Worm (Caenorhabditis elegans) whole organism, L1 larva: ENCODE measurements around the gene snpn-1.

Experiments
- C16A3.4 ChIP-seq: fragments of 150-350 bp; optimal IDR thresholded peaks from 2 replicates; lab custom pipeline; 2014; ENCODE audit warnings: missing biosample characterization, missing genetic modification characterization
- C34B4.2 ChIP-seq: sonication (generic microtip); optimal IDR thresholded peaks from 2 replicates; lab custom pipeline; 2017; ENCODE audit warnings: mild to moderate bottlenecking, missing genetic modification characterization, missing compliant biosample characterization
- F16B12.6 ChIP-seq: fragments of 150-350 bp; optimal IDR thresholded peaks from 2 replicates; lab custom pipeline; 2014; ENCODE audit warnings: missing biosample characterization, missing genetic modification characterization
- aly-2 ChIP-seq: fragments of 150-350 bp; optimal IDR thresholded peaks from 2 replicates; lab custom pipeline; 2014; ENCODE audit warnings: missing biosample characterization, missing genetic modification characterization
- ceh-82 ChIP-seq, 3 experiments: fragments of 150-350 bp in 1 of 3; sonication (generic microtip) in 2 of 3; optimal IDR thresholded peaks; 2 replicates each; lab custom pipeline; 2014 to 2017; ENCODE audit warnings: missing biosample characterization in 3 of 3, missing genetic modification characterization in 3 of 3
- ceh-90 ChIP-seq: sonication (generic microtip); optimal IDR thresholded peaks from 2 replicates; lab custom pipeline; 2016; ENCODE audit warnings: missing genetic modification characterization, missing compliant biosample characterization
- dpl-1 ChIP-seq, 3 experiments: fragments of 150-350 bp in 2 of 3; sonication (generic microtip) in 1 of 3; optimal IDR thresholded peaks; 2 replicates each; lab custom pipeline; 2014 to 2017; ENCODE audit warnings: missing biosample characterization in 3 of 3, missing genetic modification characterization in 3 of 3, missing genetic modification reagents in 3 of 3
- efl-1 ChIP-seq, 4 experiments: fragments of 150-350 bp; optimal IDR thresholded peaks in 3 of 4; peaks in 1 of 4; 1 replicate in 1 of 4; 2 replicates in 3 of 4; lab custom pipeline; 2014; ENCODE audit warnings: missing biosample characterization in 2 of 4, missing genetic modification characterization in 2 of 4, missing genetic modification reagents in 2 of 4
- efl-3 ChIP-seq: fragments of 200-800 bp; sonication (Bioruptor generic); optimal IDR thresholded peaks from 2 replicates; lab custom pipeline; 2018; ENCODE audit warnings: mild to moderate bottlenecking, missing genetic modification characterization, missing compliant biosample characterization
- elt-2 ChIP-seq: sonication (generic microtip); optimal IDR thresholded peaks from 2 replicates; lab custom pipeline; 2016; ENCODE audit warnings: missing genetic modification characterization, mild to moderate bottlenecking, inconsistent platforms, missing compliant biosample characterization, missing genetic modification reagents
- elt-3 ChIP-seq, 6 experiments: fragments of 150-350 bp in 1 of 6; sonication (generic microtip); optimal IDR thresholded peaks; 2 replicates each; lab custom pipeline; 2017 to 2018; ENCODE audit warnings: missing biosample characterization in 6 of 6, missing genetic modification characterization in 6 of 6, inconsistent platforms in 1 of 6
- fkh-10 ChIP-seq: sonication (generic microtip); optimal IDR thresholded peaks from 2 replicates; lab custom pipeline; 2017; ENCODE audit warnings: missing biosample characterization, missing genetic modification reagents, missing genetic modification characterization
- fkh-4 ChIP-seq: sonication (generic microtip); optimal IDR thresholded peaks from 2 replicates; lab custom pipeline; 2016; ENCODE audit warnings: missing compliant biosample characterization, missing genetic modification characterization, borderline replicate concordance
- fkh-8 ChIP-seq: sonication (generic microtip); optimal IDR thresholded peaks from 2 replicates; lab custom pipeline; 2016; ENCODE audit warnings: mild to moderate bottlenecking, missing genetic modification characterization, missing compliant biosample characterization
- grh-1 ChIP-seq: fragments of 200-800 bp; sonication (Bioruptor generic); IDR thresholded peaks from 2 replicates; pipeline ENCODE4 v1.3.6; 2022; ENCODE audit warnings: missing genetic modification reagents, missing genetic modification characterization, missing compliant biosample characterization
- hlh-17 ChIP-seq: fragments of 200-800 bp; sonication (Bioruptor generic); optimal IDR thresholded peaks from 2 replicates; lab custom pipeline; 2018; ENCODE audit warnings: missing genetic modification characterization, mild to moderate bottlenecking, missing compliant biosample characterization, moderate library complexity, borderline replicate concordance
- hlh-4 ChIP-seq: sonication (generic microtip); optimal IDR thresholded peaks from 2 replicates; lab custom pipeline; 2016; ENCODE audit warnings: mild to moderate bottlenecking, missing genetic modification characterization, missing compliant biosample characterization
- isw-1 ChIP-seq: fragments of 200-800 bp; sonication (Bioruptor generic); IDR thresholded peaks from 2 replicates; pipeline ENCODE4 v1.3.6; 2022; ENCODE audit warnings: missing genetic modification characterization, missing compliant biosample characterization
- jun-1 ChIP-seq: fragments of 150-350 bp; optimal IDR thresholded peaks from 2 replicates; lab custom pipeline; 2014; ENCODE audit warnings: missing biosample characterization, missing genetic modification reagents, missing genetic modification characterization
- lin-13 ChIP-seq: fragments of 150-350 bp; optimal IDR thresholded peaks from 2 replicates; lab custom pipeline; 2014; ENCODE audit warnings: missing biosample characterization, missing genetic modification reagents, missing genetic modification characterization
- lin-14 ChIP-seq: fragments of 200-800 bp; sonication (Bioruptor generic); optimal IDR thresholded peaks from 2 replicates; lab custom pipeline; 2018; ENCODE audit warnings: mild to moderate bottlenecking, missing genetic modification characterization, moderate library complexity, missing compliant biosample characterization
- lin-35 ChIP-seq, 2 experiments: fragments of 150-350 bp; optimal IDR thresholded peaks; 2 replicates each; lab custom pipeline; 2014; ENCODE audit warnings: missing biosample characterization in 2 of 2, missing genetic modification characterization in 2 of 2, missing genetic modification reagents in 2 of 2
- lin-39 ChIP-seq: fragments of 150-350 bp; optimal IDR thresholded peaks from 2 replicates; lab custom pipeline; 2014; ENCODE audit warnings: missing biosample characterization, missing genetic modification reagents, missing genetic modification characterization
- lir-3 ChIP-seq: sonication (generic microtip); optimal IDR thresholded peaks from 2 replicates; lab custom pipeline; 2016; ENCODE audit warnings: mild to moderate bottlenecking, missing genetic modification characterization, moderate library complexity, missing compliant biosample characterization; ENCODE audit not compliant: poor library complexity
- lsy-2 ChIP-seq, 2 experiments: fragments of 150-350 bp; optimal IDR thresholded peaks; 2 replicates each; lab custom pipeline; 2014; ENCODE audit warnings: missing biosample characterization in 2 of 2, missing genetic modification characterization in 2 of 2
- mab-9 ChIP-seq: fragments of 200-800 bp; sonication (Bioruptor generic); IDR thresholded peaks from 2 replicates; pipeline ENCODE4 v1.3.6; 2022; ENCODE audit warnings: missing genetic modification reagents, missing genetic modification characterization, missing compliant biosample characterization
- mdl-1 ChIP-seq, 2 experiments: fragments of 150-350 bp; optimal IDR thresholded peaks; 2 replicates each; lab custom pipeline; 2014 to 2017; ENCODE audit warnings: missing biosample characterization in 2 of 2, missing genetic modification characterization in 2 of 2, inconsistent platforms in 1 of 2
- mep-1 ChIP-seq: fragments of 150-350 bp; optimal IDR thresholded peaks from 2 replicates; lab custom pipeline; 2014; ENCODE audit warnings: missing biosample characterization, missing genetic modification characterization
- nhr-19 ChIP-seq: fragments of 200-800 bp; sonication (Bioruptor generic); conservative IDR thresholded peaks from 2 replicates; pipeline ENCODE4 v1.3.6; 2022; ENCODE audit warnings: missing genetic modification characterization, missing compliant biosample characterization
- nhr-20 ChIP-seq: sonication (generic microtip); optimal IDR thresholded peaks from 2 replicates; lab custom pipeline; 2016; ENCODE audit warnings: mild to moderate bottlenecking, missing genetic modification characterization, missing compliant biosample characterization
- nhr-47 ChIP-seq: sonication (generic microtip); optimal IDR thresholded peaks from 2 replicates; lab custom pipeline; 2016; ENCODE audit warnings: mild to moderate bottlenecking, missing genetic modification characterization, moderate library complexity, missing compliant biosample characterization
- nhr-71 ChIP-seq: sonication (generic microtip); optimal IDR thresholded peaks from 2 replicates; lab custom pipeline; 2016; ENCODE audit warnings: mild to moderate bottlenecking, missing genetic modification characterization, moderate library complexity, missing compliant biosample characterization
- nhr-77 ChIP-seq: fragments of 150-350 bp; optimal IDR thresholded peaks from 2 replicates; lab custom pipeline; 2014; ENCODE audit warnings: missing biosample characterization, missing genetic modification characterization
- nhr-85 ChIP-seq: sonication (generic microtip); peaks from one replicate; lab custom pipeline; 2016; ENCODE audit warnings: missing genetic modification characterization, inconsistent platforms, missing compliant biosample characterization
- nhr-90 ChIP-seq: sonication (generic microtip); optimal IDR thresholded peaks from 2 replicates; lab custom pipeline; 2016; ENCODE audit warnings: mild to moderate bottlenecking, missing genetic modification characterization, missing compliant biosample characterization; ENCODE audit not compliant: poor library complexity
- pax-3 ChIP-seq: fragments of 200-800 bp; sonication (Bioruptor generic); optimal IDR thresholded peaks from 2 replicates; lab custom pipeline; 2018; ENCODE audit warnings: mild to moderate bottlenecking, missing genetic modification characterization, moderate library complexity, missing compliant biosample characterization
- skn-1 ChIP-seq: fragments of 150-350 bp; optimal IDR thresholded peaks from 2 replicates; lab custom pipeline; 2014; ENCODE audit warnings: missing biosample characterization, missing genetic modification characterization
- snu-23 ChIP-seq: sonication (generic microtip); optimal IDR thresholded peaks from 2 replicates; lab custom pipeline; 2016; ENCODE audit warnings: missing genetic modification characterization, missing compliant biosample characterization
- swsn-7 ChIP-seq: sonication (generic microtip); optimal IDR thresholded peaks from 2 replicates; lab custom pipeline; 2016; ENCODE audit warnings: missing genetic modification characterization, missing compliant biosample characterization
- tbx-2 ChIP-seq: sonication (generic microtip); optimal IDR thresholded peaks from 2 replicates; lab custom pipeline; 2016; ENCODE audit warnings: missing genetic modification characterization, missing compliant biosample characterization
- tlp-1 ChIP-seq: fragments of 150-350 bp; optimal IDR thresholded peaks from 2 replicates; lab custom pipeline; 2014; ENCODE audit warnings: missing biosample characterization, missing genetic modification characterization
- unc-62 ChIP-seq: fragments of 150-350 bp; optimal IDR thresholded peaks from 2 replicates; lab custom pipeline; 2014; ENCODE audit warnings: missing biosample characterization, missing genetic modification reagents, missing genetic modification characterization
- unc-86 ChIP-seq: sonication (generic microtip); optimal IDR thresholded peaks from 2 replicates; lab custom pipeline; 2016; ENCODE audit warnings: missing genetic modification characterization, missing compliant biosample characterization
- xbp-1 ChIP-seq: sonication (generic microtip); optimal IDR thresholded peaks from 2 replicates; lab custom pipeline; 2016; ENCODE audit warnings: missing genetic modification characterization, missing compliant biosample characterization

Gene snpn-1

ce11 chrIV:5100145-5100544 lies 9.3 kb upstream of the snpn-1 start:
- TF ChIP-seq tbx-2 (tag; lab: Kevin White, UChicago) (peak; percentile 17), nhr-71 (tag; lab: Kevin White, UChicago) (peak; percentile 17), efl-1 (optimal IDR thresholded peaks at IDR 0.05; lab: Kevin White, UChicago) (peak in 1 of 2 experiments; percentile 1), efl-1 (GFP tag; optimal IDR thresholded peaks at IDR 0.05 in 1 of 2; lab: Kevin White, UChicago) (peak in 1 of 2 experiments; percentile 71), dpl-1 (GFP tag; optimal IDR thresholded peaks at IDR 0.05; lab: Kevin White, UChicago) (peak in 1 of 3 experiments; percentile 29), nhr-77 (tag; lab: Kevin White, UChicago) (no peak), mab-9 (GFP tag; lab: Robert Waterston, UW) (no peak), nhr-47 (peak; percentile 47), ceh-82 (tag; optimal IDR thresholded peaks at IDR 0.05; lab: Kevin White, UChicago) (peak in 2 of 3 experiments; percentile 2 to 51), mep-1 (tag; lab: Kevin White, UChicago) (peak; percentile 23), fkh-8 (tag; lab: Kevin White, UChicago) (peak; percentile 25), lsy-2 (tag; optimal IDR thresholded peaks at IDR 0.05; lab: Kevin White, UChicago) (peak in 1 of 2 experiments; percentile 44), swsn-7 (tag; lab: Kevin White, UChicago) (peak; percentile 9), fkh-10 (GFP tag; lab: Kevin White, UChicago) (peak; percentile 26), lin-14 (peak; percentile 89), lin-13 (GFP tag; lab: Kevin White, UChicago) (no peak), nhr-19 (peak; percentile 28; the same call in 1 of the 2 replicates), mdl-1 (tag; optimal IDR thresholded peaks at IDR 0.05; lab: Kevin White, UChicago) (no peak), snu-23 (peak; percentile 4), fkh-4 (tag; lab: Kevin White, UChicago) (no peak), ceh-90 (tag; lab: Kevin White, UChicago) (no peak)

DNA sequence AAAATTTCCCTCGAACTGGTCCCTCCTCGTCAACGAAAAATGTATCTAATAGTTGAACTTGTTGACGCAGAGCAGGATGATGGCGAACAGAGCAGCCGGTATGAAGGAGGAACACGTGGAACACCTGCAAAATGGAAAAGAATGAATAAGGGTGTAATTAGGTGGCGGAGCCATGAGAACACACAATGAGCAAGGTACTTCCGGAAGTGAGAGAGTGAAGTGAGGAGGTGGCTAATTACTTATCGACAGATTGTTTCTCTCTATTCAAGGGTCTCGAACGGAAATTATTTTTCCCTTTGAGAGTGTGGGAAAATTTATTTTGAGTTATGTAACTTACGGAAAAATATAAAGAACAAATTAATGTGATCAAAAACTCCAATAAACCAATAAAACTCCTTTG lies 2.6 kb upstream of the snpn-1 start:
- TF ChIP-seq hlh-4 (tag; lab: Kevin White, UChicago) (no peak), skn-1 (tag; lab: Kevin White, UChicago) (no peak), jun-1 (tag; lab: Kevin White, UChicago) (no peak), pax-3 (tag; lab: Kevin White, UChicago) (no peak), hlh-17 (GFP tag; lab: Kevin White, UChicago) (no peak), unc-86 (tag; lab: Kevin White, UChicago) (no peak), mdl-1 (tag; optimal IDR thresholded peaks at IDR 0.05; lab: Kevin White, UChicago) (no peak), aly-2 (no peak), swsn-7 (tag; lab: Kevin White, UChicago) (no peak), lin-39 (tag; lab: Kevin White, UChicago) (no peak), fkh-10 (GFP tag; lab: Kevin White, UChicago) (no peak), tlp-1 (tag; lab: Kevin White, UChicago) (no peak), C34B4.2 (tag; lab: Kevin White, UChicago) (no peak), unc-62 (GFP tag; lab: Kevin White, UChicago) (no peak), nhr-20 (tag; lab: Kevin White, UChicago) (no peak), efl-3 (no peak), ceh-90 (tag; lab: Kevin White, UChicago) (no peak), elt-2 (no peak)

- peak; percentile 25 for TF ChIP-seq tbx-2 (tag; lab: Kevin White, UChicago)
- TF ChIP-seq lsy-2 (tag; optimal IDR thresholded peaks at IDR 0.05; lab: Kevin White, UChicago) = peak; percentile 66 to 96
- peak in 1 of 2 experiments; percentile 20 for TF ChIP-seq efl-1 (optimal IDR thresholded peaks at IDR 0.05; lab: Kevin White, UChicago)
- peak in 1 of 2 experiments; percentile 89 for TF ChIP-seq efl-1 (GFP tag; optimal IDR thresholded peaks at IDR 0.05 in 1 of 2; lab: Kevin White, UChicago)
- TF ChIP-seq elt-3 (tag; optimal IDR thresholded peaks at IDR 0.05; lab: Kevin White, UChicago) = peak in 1 of 6 experiments; percentile 52
- TF ChIP-seq lir-3 (tag; lab: Kevin White, UChicago) = peak; percentile 7
- TF ChIP-seq C16A3.4 (tag; lab: Kevin White, UChicago) = peak; percentile 23
- TF ChIP-seq lin-35 (GFP tag; optimal IDR thresholded peaks at IDR 0.05; lab: Kevin White, UChicago) = peak in 1 of 2 experiments; percentile 19
- peak; percentile 29 for TF ChIP-seq nhr-20 (tag; lab: Kevin White, UChicago)
- peak; percentile 36; the same call in 1 of the 2 replicates for TF ChIP-seq grh-1
- peak; percentile 36 for TF ChIP-seq nhr-71 (tag; lab: Kevin White, UChicago)
- peak; percentile 14 for TF ChIP-seq xbp-1 (tag; lab: Kevin White, UChicago)
- peak; percentile 53 for TF ChIP-seq nhr-19
- peak; percentile 60 for TF ChIP-seq nhr-90 (tag; lab: Kevin White, UChicago)
- TF ChIP-seq nhr-85 (tag; lab: Kevin White, UChicago) = peak; percentile 54
- TF ChIP-seq swsn-7 (tag; lab: Kevin White, UChicago) = peak; percentile 45
- TF ChIP-seq isw-1 = peak; percentile 28
- peak; percentile 38 for TF ChIP-seq snu-23
- peak in 2 of 3 experiments; percentile 13 to 29 for TF ChIP-seq dpl-1 (GFP tag; optimal IDR thresholded peaks at IDR 0.05; lab: Kevin White, UChicago)
- peak; percentile 72 for TF ChIP-seq F16B12.6 (tag; lab: Kevin White, UChicago)
- 0 out of 2 replicates have a peak, but pooled peaks have one; percentile 20 for TF ChIP-seq mab-9 (GFP tag; lab: Robert Waterston, UW)
- peak; percentile 47 for TF ChIP-seq nhr-47
These were observed 881 bp downstream of the snpn-1 start for ce11 chrIV:5089795-5090528.
